Fruit fly (Drosophila melanogaster) whole organism, pupa: ENCODE data around the gene Eig71Ej.

Source experiments
- CG10348 ChIP-seq: fragments of 200-800 bp; sonication (Bioruptor generic); IDR thresholded peaks from 2 replicates; pipeline ENCODE4 v1.3.6; 2022; ENCODE audit warnings: missing biosample characterization, missing genetic modification characterization
- CG13204 ChIP-seq: fragments of 200-800 bp; sonication (Bioruptor generic); optimal IDR thresholded peaks from 2 replicates; lab custom pipeline; 2018; ENCODE audit warnings: missing biosample characterization, mild to moderate bottlenecking, missing genetic modification characterization, moderate library complexity
- CG15710 ChIP-seq: fragments of 200-800 bp; sonication (Bioruptor generic); optimal IDR thresholded peaks from 2 replicates; lab custom pipeline; 2018; ENCODE audit warnings: missing biosample characterization, mild to moderate bottlenecking, missing genetic modification characterization, moderate library complexity
- CG8159 ChIP-seq: fragments of 200-800 bp; sonication (Bioruptor generic); optimal IDR thresholded peaks from 3 replicates; lab custom pipeline; 2018; ENCODE audit warnings: missing biosample characterization, mild to moderate bottlenecking, missing genetic modification characterization, moderate library complexity
- D1 ChIP-seq: fragments of 200-800 bp; sonication (Bioruptor generic); optimal IDR thresholded peaks from 2 replicates; lab custom pipeline; 2018; ENCODE audit warnings: missing biosample characterization, mild to moderate bottlenecking, missing genetic modification characterization, moderate library complexity
- EcR ChIP-seq: fragments of 200-800 bp; sonication (Bioruptor generic); optimal IDR thresholded peaks from 3 replicates; lab custom pipeline; 2019; ENCODE audit warnings: missing biosample characterization, missing genetic modification characterization, mild to moderate bottlenecking, moderate library complexity, missing genetic modification reagents
- Pif1A ChIP-seq: fragments of 200-800 bp; sonication (Bioruptor generic); optimal IDR thresholded peaks from 3 replicates; lab custom pipeline; 2016; ENCODE audit warnings: missing biosample characterization, missing genetic modification characterization

DNA sequence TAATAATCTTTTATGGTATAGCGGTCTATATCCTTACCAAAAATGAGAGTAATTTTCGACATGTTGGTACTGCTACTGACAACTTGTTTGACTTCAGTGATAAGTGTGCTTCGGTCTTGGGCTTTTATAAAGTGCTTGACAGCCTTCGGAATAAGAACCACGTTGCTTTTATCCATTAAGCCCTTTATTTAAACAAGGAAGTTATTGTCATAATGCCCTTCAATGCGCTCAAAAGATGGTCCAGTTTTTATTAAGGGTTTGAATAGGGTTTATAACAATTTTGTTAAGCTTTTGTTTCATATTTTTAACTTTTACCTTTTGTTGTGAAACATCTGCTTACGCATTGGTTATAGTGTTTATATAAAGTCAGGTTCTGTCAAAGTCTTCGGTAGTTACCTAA is 8.7 kb downstream of the Eig71Ej start, which contains the start of the genes Eig71Ec and Eig71Ed:
- TF ChIP-seq CG13204 (no peak), CG15710 (no peak), CG10348 (GFP tag; lab: Robert Waterston, UW) (no peak), Pif1A (GFP tag; lab: Kevin White, UChicago) (no peak), EcR (GFP tag; lab: Kevin White, UChicago) (no peak), D1 (no peak), CG8159 (no peak)
